Fruit fly (Drosophila melanogaster) whole organism: ENCODE data around the gene CG43137.

Experiments
- CG8478 ChIP-seq: fragments of >200 bp; optimal IDR thresholded peaks from 2 replicates; lab custom pipeline; 2018; ENCODE audit warnings: inconsistent platforms
- psq ChIP-seq: fragments of >200 bp; optimal IDR thresholded peaks from 2 replicates; lab custom pipeline; 2017

DNA sequence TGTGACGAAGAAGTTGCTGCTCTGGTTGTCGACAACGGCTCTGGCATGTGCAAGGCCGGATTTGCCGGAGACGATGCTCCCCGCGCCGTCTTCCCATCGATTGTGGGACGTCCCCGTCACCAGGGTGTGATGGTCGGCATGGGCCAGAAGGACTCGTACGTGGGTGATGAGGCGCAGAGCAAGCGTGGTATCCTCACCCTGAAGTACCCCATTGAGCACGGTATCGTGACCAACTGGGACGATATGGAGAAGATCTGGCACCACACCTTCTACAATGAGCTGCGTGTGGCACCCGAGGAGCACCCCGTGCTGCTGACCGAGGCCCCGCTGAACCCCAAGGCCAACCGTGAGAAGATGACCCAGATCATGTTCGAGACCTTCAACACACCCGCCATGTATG, 37.8 kb upstream of the CG43137 start:
- TF ChIP-seq psq (lab: Kevin White, UChicago) (no peak), CG8478 (lab: Kevin White, UChicago) (no peak)
